Fruit fly (Drosophila melanogaster): ENCODE measurements around the gene CG7970.

dm6 chr3L:1626924-1627323 lies 25.6 kb upstream of the CG7970 start:
- TF ChIP-seq achi (GFP tag; optimal IDR thresholded peaks at IDR 0.05) (no peak), dac (GFP tag; optimal IDR thresholded peaks at IDR 0.05) (no peak), Lpt (GFP tag; optimal IDR thresholded peaks at IDR 0.05) (no peak), CG11762 (GFP tag; optimal IDR thresholded peaks at IDR 0.05; ENCODE audit: insufficient read depth) (no peak), CG6808 (GFP tag; optimal IDR thresholded peaks at IDR 0.05) (no peak), CG16779 (tag; optimal IDR thresholded peaks at IDR 0.05) (no peak)

All from whole organism, prepupa.